Fruit fly (Drosophila melanogaster) whole organism, embryonic: Measurements from ENCODE around the gene elgi.

Experiments used
- ATbp ChIP-seq: fragments of 200-800 bp; sonication (Bioruptor generic); optimal IDR thresholded peaks from 2 replicates; lab custom pipeline; 2017; ENCODE audit warnings: missing biosample characterization, mild to moderate bottlenecking, missing genetic modification characterization, missing genetic modification reagents
- Atf-2 ChIP-seq: fragments of 200-800 bp; sonication (Bioruptor generic); optimal IDR thresholded peaks from 2 replicates; lab custom pipeline; 2016; ENCODE audit warnings: missing biosample characterization, missing genetic modification characterization
- Bgb ChIP-seq: fragments of 200-800 bp; sonication (Bioruptor generic); IDR thresholded peaks from 2 replicates; pipeline ENCODE4 v1.3.6; 2022; ENCODE audit warnings: missing biosample characterization, missing genetic modification characterization; ENCODE audit not compliant: partially characterized antibody
- Bteb2 ChIP-seq: fragments of 200-800 bp; sonication (Bioruptor generic); optimal IDR thresholded peaks from 2 replicates; lab custom pipeline; 2016; ENCODE audit warnings: missing biosample characterization, missing genetic modification characterization
- CG10431 ChIP-seq: fragments of 200-800 bp; sonication (Bioruptor generic); optimal IDR thresholded peaks from 3 replicates; lab custom pipeline; 2018; ENCODE audit warnings: missing biosample characterization, mild to moderate bottlenecking, missing genetic modification characterization
- CG11695 ChIP-seq: fragments of 200-800 bp; sonication (Bioruptor generic); IDR thresholded peaks from 3 replicates; pipeline ENCODE4 v1.3.6; 2022; ENCODE audit warnings: missing biosample characterization, missing genetic modification characterization
- CG12071 ChIP-seq: fragments of 200-800 bp; sonication (Bioruptor generic); optimal IDR thresholded peaks from 3 replicates; lab custom pipeline; 2018; ENCODE audit warnings: missing biosample characterization, mild to moderate bottlenecking, missing genetic modification characterization
- CG12104 ChIP-seq: fragments of 200-800 bp; sonication (Bioruptor generic); optimal IDR thresholded peaks from 3 replicates; lab custom pipeline; 2016; ENCODE audit warnings: missing biosample characterization, missing genetic modification characterization
- CG14441 ChIP-seq: fragments of 200-800 bp; sonication (Bioruptor generic); IDR thresholded peaks from 2 replicates; pipeline ENCODE4 v1.3.6; 2022; ENCODE audit warnings: missing biosample characterization, missing genetic modification characterization
- CG15696 ChIP-seq: fragments of 200-800 bp; sonication (Bioruptor generic); optimal IDR thresholded peaks from 2 replicates; lab custom pipeline; 2019; ENCODE audit warnings: missing biosample characterization, mild to moderate bottlenecking, missing genetic modification characterization, moderate library complexity
- CG1647 ChIP-seq: fragments of 200-800 bp; sonication (Bioruptor generic); optimal IDR thresholded peaks from 3 replicates; lab custom pipeline; 2016; ENCODE audit warnings: missing biosample characterization, missing genetic modification characterization
- CG17361 ChIP-seq: fragments of 200-800 bp; sonication (Bioruptor generic); IDR thresholded peaks from 3 replicates; pipeline ENCODE4 v1.3.6; 2022; ENCODE audit warnings: missing biosample characterization, missing genetic modification characterization
- CG17612 ChIP-seq: fragments of 200-800 bp; sonication (Bioruptor generic); IDR thresholded peaks from 2 replicates; pipeline ENCODE4 v1.3.6; 2022; ENCODE audit warnings: missing biosample characterization, missing genetic modification characterization
- CG17912 ChIP-seq: fragments of 200-800 bp; sonication (Bioruptor generic); optimal IDR thresholded peaks from 2 replicates; lab custom pipeline; 2018; ENCODE audit warnings: missing biosample characterization, mild to moderate bottlenecking, missing genetic modification characterization
- CG1792 ChIP-seq: fragments of 200-800 bp; sonication (Bioruptor generic); optimal IDR thresholded peaks from 2 replicates; lab custom pipeline; 2016; ENCODE audit warnings: missing biosample characterization, missing genetic modification characterization
- CG1832 ChIP-seq: fragments of 200-800 bp; sonication (Bioruptor generic); optimal IDR thresholded peaks from 2 replicates; lab custom pipeline; 2017; ENCODE audit warnings: missing biosample characterization, mild to moderate bottlenecking, missing genetic modification characterization, inconsistent platforms
- CG18599 ChIP-seq: fragments of 200-800 bp; sonication (Bioruptor generic); optimal IDR thresholded peaks from 3 replicates; lab custom pipeline; 2017; ENCODE audit warnings: missing biosample characterization, missing genetic modification characterization, mild to moderate bottlenecking, moderate library complexity, missing genetic modification reagents
- CG32772 ChIP-seq: fragments of 200-800 bp; sonication (Bioruptor generic); IDR thresholded peaks from 2 replicates; pipeline ENCODE4 v1.3.6; 2022; ENCODE audit warnings: missing biosample characterization, missing genetic modification characterization
- CG34422 ChIP-seq: fragments of 200-800 bp; sonication (Bioruptor generic); IDR thresholded peaks from 3 replicates; pipeline ENCODE4 v1.3.6; 2022; ENCODE audit warnings: missing biosample characterization, missing genetic modification characterization
- CG4707 ChIP-seq: fragments of 200-800 bp; sonication (Bioruptor generic); optimal IDR thresholded peaks from 2 replicates; lab custom pipeline; 2018; ENCODE audit warnings: missing biosample characterization, mild to moderate bottlenecking, missing genetic modification characterization, moderate library complexity
- CG5245 ChIP-seq: fragments of 200-800 bp; sonication (Bioruptor generic); optimal IDR thresholded peaks from 3 replicates; lab custom pipeline; 2016; ENCODE audit warnings: missing biosample characterization, missing genetic modification characterization
- CG7745 ChIP-seq: fragments of 200-800 bp; sonication (Bioruptor generic); optimal IDR thresholded peaks from 2 replicates; lab custom pipeline; 2018; ENCODE audit warnings: missing biosample characterization, mild to moderate bottlenecking, missing genetic modification characterization, moderate library complexity
- CG8089 ChIP-seq: fragments of 200-800 bp; sonication (Bioruptor generic); optimal IDR thresholded peaks from 3 replicates; lab custom pipeline; 2016; ENCODE audit warnings: missing biosample characterization, missing genetic modification characterization
- CG8388 ChIP-seq: fragments of 200-800 bp; sonication (Bioruptor generic); optimal IDR thresholded peaks from 2 replicates; lab custom pipeline; 2019; ENCODE audit warnings: missing biosample characterization, mild to moderate bottlenecking, missing genetic modification characterization, moderate library complexity
- Camta ChIP-seq: fragments of 200-800 bp; sonication (Bioruptor generic); optimal IDR thresholded peaks from 2 replicates; lab custom pipeline; 2016; ENCODE audit warnings: missing biosample characterization, missing genetic modification characterization
- CoRest ChIP-seq: fragments of 200-800 bp; sonication (Bioruptor generic); optimal IDR thresholded peaks from 3 replicates; lab custom pipeline; 2018; ENCODE audit warnings: missing biosample characterization, mild to moderate bottlenecking, missing genetic modification characterization, moderate library complexity
- CrebB ChIP-seq: fragments of 200-800 bp; sonication (Bioruptor generic); optimal IDR thresholded peaks from 3 replicates; lab custom pipeline; 2018; ENCODE audit warnings: missing biosample characterization, mild to moderate bottlenecking, missing genetic modification characterization
- Hr39 ChIP-seq: fragments of >200 bp; optimal IDR thresholded peaks from 2 replicates; lab custom pipeline; 2017
- Jarid2 ChIP-seq: fragments of 200-800 bp; sonication (Bioruptor generic); optimal IDR thresholded peaks from 3 replicates; lab custom pipeline; 2017; ENCODE audit warnings: mild to moderate bottlenecking, missing biosample characterization, missing genetic modification reagents, missing genetic modification characterization
- Lhr ChIP-seq: fragments of 200-800 bp; sonication (Bioruptor generic); optimal IDR thresholded peaks from 3 replicates; lab custom pipeline; 2017; ENCODE audit warnings: mild to moderate bottlenecking, missing biosample characterization, missing genetic modification reagents, missing genetic modification characterization
- Meics ChIP-seq: fragments of 200-800 bp; sonication (Bioruptor generic); optimal IDR thresholded peaks from 2 replicates; lab custom pipeline; 2017; ENCODE audit warnings: missing biosample characterization, mild to moderate bottlenecking, missing genetic modification characterization
- Mrtf ChIP-seq: fragments of 200-800 bp; sonication (Bioruptor generic); IDR thresholded peaks from 3 replicates; pipeline ENCODE4 v1.3.6; 2022; ENCODE audit warnings: missing biosample characterization, missing genetic modification characterization
- NK7.1 ChIP-seq: fragments of 200-800 bp; sonication (Bioruptor generic); optimal IDR thresholded peaks from 3 replicates; lab custom pipeline; 2016; ENCODE audit warnings: missing biosample characterization, missing genetic modification characterization
- Sox102F ChIP-seq: fragments of 200-800 bp; sonication (Bioruptor generic); optimal IDR thresholded peaks from 2 replicates; lab custom pipeline; 2018; ENCODE audit warnings: missing biosample characterization, mild to moderate bottlenecking, missing genetic modification characterization, moderate library complexity
- TFAM ChIP-seq: fragments of 200-800 bp; sonication (Bioruptor generic); optimal IDR thresholded peaks from 2 replicates; lab custom pipeline; 2017; ENCODE audit warnings: missing biosample characterization, missing genetic modification characterization, inconsistent platforms
- Xrp1 ChIP-seq: fragments of 200-800 bp; sonication (Bioruptor generic); IDR thresholded peaks from 2 replicates; pipeline ENCODE4 v1.3.6; 2022; ENCODE audit warnings: missing biosample characterization, missing genetic modification characterization
- ara ChIP-seq: fragments of 200-800 bp; sonication (Bioruptor generic); IDR thresholded peaks from 2 replicates; pipeline ENCODE4 v1.3.6; 2022; ENCODE audit warnings: missing biosample characterization, missing genetic modification characterization
- ash1 ChIP-seq: fragments of 200-800 bp; sonication (Bioruptor generic); optimal IDR thresholded peaks from 2 replicates; lab custom pipeline; 2018; ENCODE audit warnings: missing biosample characterization, mild to moderate bottlenecking, missing genetic modification characterization
- danr ChIP-seq: fragments of 200-800 bp; sonication (Bioruptor generic); IDR thresholded peaks from 2 replicates; pipeline ENCODE4 v1.3.6; 2022; ENCODE audit warnings: missing biosample characterization, missing genetic modification characterization
- eve ChIP-seq, 2 experiments: fragments of >200 bp; optimal IDR thresholded peaks; 2 replicates each; lab custom pipeline; 2017; ENCODE audit warnings: missing biosample characterization in 2 of 2, missing genetic modification characterization in 2 of 2
- gcm ChIP-seq: fragments of 200-800 bp; sonication (Bioruptor generic); optimal IDR thresholded peaks from 2 replicates; lab custom pipeline; 2019; ENCODE audit warnings: missing biosample characterization, mild to moderate bottlenecking, missing genetic modification characterization, moderate library complexity
- kah ChIP-seq: fragments of 200-800 bp; sonication (Bioruptor generic); optimal IDR thresholded peaks from 2 replicates; lab custom pipeline; 2018; ENCODE audit warnings: missing biosample characterization, mild to moderate bottlenecking, missing genetic modification characterization
- pita ChIP-seq: fragments of 200-800 bp; sonication (Bioruptor generic); optimal IDR thresholded peaks from 2 replicates; lab custom pipeline; 2017; ENCODE audit warnings: missing biosample characterization, mild to moderate bottlenecking, missing genetic modification characterization
- sens-2 ChIP-seq: fragments of 200-800 bp; sonication (Bioruptor generic); IDR thresholded peaks from 2 replicates; pipeline ENCODE4 v1.3.6; 2022; ENCODE audit warnings: missing biosample characterization, missing genetic modification characterization
- shn ChIP-seq: fragments of 200-800 bp; sonication (Bioruptor generic); optimal IDR thresholded peaks from 3 replicates; lab custom pipeline; 2016; ENCODE audit warnings: missing biosample characterization, missing genetic modification characterization
- toy ChIP-seq: fragments of 200-800 bp; sonication (Bioruptor generic); IDR thresholded peaks from 2 replicates; pipeline ENCODE4 v1.3.6; 2022; ENCODE audit warnings: missing biosample characterization, missing genetic modification characterization
- ttk ChIP-seq: fragments of 200-800 bp; sonication (Bioruptor generic); IDR thresholded peaks from 2 replicates; pipeline ENCODE4 v2.1.2; 2022; ENCODE audit warnings: missing biosample characterization, missing genetic modification characterization
- vfl ChIP-seq: fragments of 200-800 bp; sonication (Bioruptor generic); optimal IDR thresholded peaks from 2 replicates; lab custom pipeline; 2016; ENCODE audit warnings: missing biosample characterization, missing genetic modification characterization
- zen2 ChIP-seq: fragments of 200-800 bp; sonication (Bioruptor generic); IDR thresholded peaks from 3 replicates; pipeline ENCODE4 v1.3.6; 2022; ENCODE audit warnings: missing biosample characterization, missing genetic modification characterization; ENCODE audit not compliant: partially characterized antibody
- zfh1 ChIP-seq: fragments of 200-800 bp; sonication (Bioruptor generic); IDR thresholded peaks from 3 replicates; pipeline ENCODE4 v1.3.6; 2022; ENCODE audit warnings: missing biosample characterization, missing genetic modification characterization
- zfh2 ChIP-seq: fragments of 200-800 bp; sonication (Bioruptor generic); optimal IDR thresholded peaks from 2 replicates; lab custom pipeline; 2016; ENCODE audit warnings: missing biosample characterization, missing genetic modification characterization

The elgi gene

DNA sequence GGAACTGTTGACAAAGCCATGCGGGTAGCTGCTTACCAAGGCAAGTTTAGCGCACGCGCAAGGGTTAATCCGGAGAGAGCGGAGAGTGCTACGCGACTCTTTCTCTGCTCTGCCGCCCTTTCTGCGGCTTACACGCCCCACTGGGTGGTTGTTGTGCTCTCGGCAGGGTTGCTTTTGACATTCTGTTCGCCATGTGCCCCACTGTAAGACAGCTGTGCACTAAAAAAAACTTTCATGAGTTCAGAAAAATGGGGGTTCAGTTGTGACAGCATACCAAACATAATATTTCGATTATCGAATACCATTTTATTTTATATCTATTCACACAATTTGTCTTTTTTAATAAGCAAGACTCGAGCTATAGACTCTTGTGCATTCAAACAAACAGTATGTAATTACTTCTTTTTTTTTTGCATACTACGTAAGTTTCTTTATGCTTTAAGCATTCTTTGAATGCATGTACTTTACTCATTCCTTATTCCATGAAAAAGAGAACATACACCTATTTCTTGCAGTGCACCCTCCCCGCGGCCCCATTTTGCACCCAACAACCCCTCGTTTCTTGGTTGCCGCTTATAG is 35.2 kb upstream of the elgi start (continued):
- TF ChIP-seq TFAM (GFP tag; lab: Kevin White, UChicago) (no peak), CG17612 (GFP tag; lab: Robert Waterston, UW) (no peak), CG1792 (GFP tag; lab: Kevin White, UChicago) (no peak), zen2 (GFP tag; lab: Robert Waterston, UW) (no peak), zfh1 (no peak), Hr39 (lab: Kevin White, UChicago) (no peak), CG4707 (GFP tag; lab: Kevin White, UChicago) (peak; percentile 29), Mrtf (GFP tag; lab: Robert Waterston, UW) (no peak), shn (GFP tag; lab: Kevin White, UChicago) (no peak), kah (GFP tag; lab: Kevin White, UChicago) (no peak), CG10431 (no peak), CrebB (tag; lab: Kevin White, UChicago) (no peak), vfl (no peak), Bteb2 (GFP tag; lab: Kevin White, UChicago) (no peak), gcm (GFP tag; lab: Kevin White, UChicago) (no peak), CG32772 (no peak), CG34422 (GFP tag; lab: Robert Waterston, UW) (no peak), CG12104 (GFP tag; lab: Kevin White, UChicago) (peak; percentile 4), CG17361 (GFP tag; lab: Robert Waterston, UW) (no peak; the same call in none of the 3 replicates), Xrp1 (GFP tag; lab: Robert Waterston, UW) (peak; percentile 20; the same call in 1 of the 2 replicates), NK7.1 (GFP tag; lab: Kevin White, UChicago) (peak; percentile 4), Lhr (GFP tag; lab: Kevin White, UChicago) (no peak), CG12071 (GFP tag; lab: Kevin White, UChicago) (no peak), CG18599 (GFP tag; lab: Kevin White, UChicago) (peak; percentile 89), CG11695 (0 out of 3 replicates have a peak, but pooled peaks have one; percentile 37), Sox102F (GFP tag; lab: Kevin White, UChicago) (peak; percentile 39), CG1647 (GFP tag; lab: Kevin White, UChicago) (no peak), CoRest (peak; percentile 64), toy (GFP tag; lab: Robert Waterston, UW) (no peak), CG14441 (GFP tag; lab: Robert Waterston, UW) (0 out of 2 replicates have a peak, but pooled peaks have one; percentile 35), Meics (GFP tag; lab: Kevin White, UChicago) (peak; percentile 77), Atf-2 (GFP tag; lab: Kevin White, UChicago) (no peak), pita (GFP tag; lab: Kevin White, UChicago) (no peak), eve (GFP tag; optimal IDR thresholded peaks at IDR 0.05; lab: Kevin White, UChicago) (peak in 1 of 2 experiments; percentile 84), CG8089 (GFP tag; lab: Kevin White, UChicago) (no peak), Bgb (no peak), CG17912 (GFP tag; lab: Kevin White, UChicago) (no peak), Jarid2 (peak; percentile 0), CG8388 (GFP tag; lab: Kevin White, UChicago) (peak; percentile 46), zfh2 (GFP tag; lab: Kevin White, UChicago) (no peak), CG7745 (tag; lab: Kevin White, UChicago) (no peak), CG1832 (GFP tag; lab: Kevin White, UChicago) (no peak), sens-2 (no peak), ash1 (GFP tag; lab: Kevin White, UChicago) (no peak), ATbp (peak; percentile 40), Camta (GFP tag; lab: Kevin White, UChicago) (no peak), ttk (GFP tag; lab: Robert Waterston, UW) (peak; percentile 39; the same call in 1 of the 2 replicates), CG5245 (no peak), ara (no peak), danr (GFP tag; lab: Robert Waterston, UW) (no peak), CG15696 (no peak)
